Worm (Caenorhabditis elegans) whole organism, midembryonic: Measurements from ENCODE around the gene gnrr-2.

ENCODE experiments used
- T22C8.4 ChIP-seq: fragments of 200-800 bp; sonication (Bioruptor generic); IDR thresholded peaks from 2 replicates; pipeline ENCODE4 v1.3.6; 2022; ENCODE audit warnings: missing genetic modification characterization, missing compliant biosample characterization
- cog-1 ChIP-seq: sonication (generic microtip); optimal IDR thresholded peaks from 2 replicates; lab custom pipeline; 2016; ENCODE audit warnings: missing genetic modification characterization, missing compliant biosample characterization
- flt-1 ChIP-seq: fragments of 200-800 bp; sonication (Bioruptor generic); IDR thresholded peaks from 2 replicates; pipeline ENCODE4 v1.3.6; 2022; ENCODE audit warnings: missing genetic modification characterization, missing compliant biosample characterization
- klf-2 ChIP-seq: fragments of 200-800 bp; sonication (Bioruptor generic); conservative IDR thresholded peaks from 2 replicates; pipeline ENCODE4 v1.3.6; 2022; ENCODE audit warnings: missing genetic modification reagents, missing genetic modification characterization, missing compliant biosample characterization
- med-1 ChIP-seq: sonication (generic microtip); optimal IDR thresholded peaks from 2 replicates; lab custom pipeline; 2017; ENCODE audit warnings: missing genetic modification characterization, mild to moderate bottlenecking, missing compliant biosample characterization, antibody characterized with exemption, missing genetic modification reagents; ENCODE audit not compliant: insufficient read depth
- ref-1 ChIP-seq: fragments of 200-800 bp; sonication (Bioruptor generic); conservative IDR thresholded peaks from 2 replicates; pipeline ENCODE4 v1.3.6; 2022; ENCODE audit warnings: missing genetic modification reagents, missing genetic modification characterization, missing compliant biosample characterization
- tab-1 ChIP-seq: fragments of 200-800 bp; sonication (Bioruptor generic); IDR thresholded peaks from 2 replicates; pipeline ENCODE4 v1.3.6; 2022; ENCODE audit warnings: missing genetic modification characterization, missing compliant biosample characterization
- ztf-23 ChIP-seq: fragments of 200-800 bp; sonication (Bioruptor generic); IDR thresholded peaks from 2 replicates; pipeline ENCODE4 v1.3.6; 2022; ENCODE audit warnings: missing genetic modification reagents, missing genetic modification characterization, missing compliant biosample characterization
- ztf-29 ChIP-seq: fragments of 200-800 bp; sonication (Bioruptor generic); IDR thresholded peaks from 2 replicates; pipeline ENCODE4 v1.3.6; 2022; ENCODE audit warnings: missing genetic modification reagents, missing genetic modification characterization, missing compliant biosample characterization

gnrr-2 gene

ce11 chrV:14408774-14409173, at the start of gene gnrr-2:
TSS of gene gnrr-2 (plus strand) at chrV:14409074.
- TF ChIP-seq T22C8.4 (GFP tag; lab: Robert Waterston, UW) = no peak
- no peak for TF ChIP-seq klf-2 (GFP tag; lab: Robert Waterston, UW)
- TF ChIP-seq cog-1 (tag; lab: Kevin White, UChicago) = no peak
- TF ChIP-seq ref-1 (GFP tag; lab: Robert Waterston, UW) = no peak
- TF ChIP-seq ztf-29 = no peak
- no peak for TF ChIP-seq tab-1 (GFP tag; lab: Robert Waterston, UW)
- no peak for TF ChIP-seq flt-1 (GFP tag; lab: Robert Waterston, UW)
- no peak for TF ChIP-seq med-1 (GFP tag; lab: Kevin White, UChicago)
- TF ChIP-seq ztf-23 = no peak

DNA sequence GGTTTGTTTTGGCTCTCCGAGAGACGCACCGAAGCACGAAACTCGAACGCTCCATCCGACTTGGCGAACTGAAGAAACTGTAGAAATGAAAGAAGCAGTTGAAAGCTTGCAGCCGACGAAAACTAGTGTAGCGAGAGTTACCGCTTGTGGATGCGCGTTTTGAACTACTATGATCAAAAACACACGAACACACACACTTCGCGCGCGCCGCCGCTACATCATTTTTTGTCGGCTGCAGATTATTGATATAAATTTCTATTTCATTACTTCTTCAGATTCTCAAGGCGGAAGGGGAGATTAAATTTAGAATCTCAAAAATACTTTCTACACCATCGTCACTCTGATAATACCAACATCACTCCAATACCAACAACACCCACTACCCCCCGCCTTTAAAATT, 46.9 kb upstream of the gnrr-2 start:
- no peak for TF ChIP-seq med-1 (GFP tag; lab: Kevin White, UChicago)
- no peak for TF ChIP-seq ztf-29
- TF ChIP-seq T22C8.4 (GFP tag; lab: Robert Waterston, UW) = no peak
- no peak for TF ChIP-seq ztf-23
- TF ChIP-seq klf-2 (GFP tag; lab: Robert Waterston, UW) = no peak
- TF ChIP-seq flt-1 (GFP tag; lab: Robert Waterston, UW) = no peak
- TF ChIP-seq ref-1 (GFP tag; lab: Robert Waterston, UW) = no peak
- no peak for TF ChIP-seq cog-1 (tag; lab: Kevin White, UChicago)
- TF ChIP-seq tab-1 (GFP tag; lab: Robert Waterston, UW) = no peak

DNA sequence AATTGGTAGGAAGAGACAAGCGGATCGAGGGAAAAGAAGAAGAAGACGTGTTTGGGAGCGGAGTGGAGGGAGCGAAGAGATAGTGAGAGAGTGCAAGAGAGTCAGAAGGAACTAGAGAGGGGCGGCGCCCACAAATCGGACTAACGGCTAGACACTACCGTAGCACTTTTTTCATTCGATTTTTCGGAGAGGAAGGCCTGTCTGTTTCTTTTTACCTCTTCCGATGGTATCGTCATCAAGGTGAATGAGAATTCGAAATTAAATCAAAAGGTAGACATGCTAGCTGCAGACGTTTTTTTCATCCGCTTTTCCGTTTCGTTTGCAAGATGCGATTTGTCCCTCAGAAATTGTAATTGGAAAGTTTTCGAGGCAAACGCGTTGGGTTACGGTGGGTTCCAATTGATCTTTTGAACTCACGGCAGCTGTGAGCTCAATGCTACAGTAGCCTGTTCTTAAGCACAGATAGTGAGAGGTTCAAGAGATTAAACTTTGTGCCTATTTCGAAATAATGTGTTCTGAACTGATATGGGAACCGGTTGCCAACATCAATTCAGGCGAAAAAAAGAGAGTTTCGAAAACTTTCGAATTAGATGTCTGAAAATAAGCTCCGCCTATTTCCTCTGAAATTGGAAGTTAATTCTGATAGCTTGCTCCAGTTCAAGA, 44.2 kb upstream of the gnrr-2 start:
- TF ChIP-seq klf-2 (GFP tag; lab: Robert Waterston, UW) (no peak), ref-1 (GFP tag; lab: Robert Waterston, UW) (no peak), flt-1 (GFP tag; lab: Robert Waterston, UW) (no peak), T22C8.4 (GFP tag; lab: Robert Waterston, UW) (no peak), ztf-29 (no peak), cog-1 (tag; lab: Kevin White, UChicago) (no peak), ztf-23 (no peak)

DNA sequence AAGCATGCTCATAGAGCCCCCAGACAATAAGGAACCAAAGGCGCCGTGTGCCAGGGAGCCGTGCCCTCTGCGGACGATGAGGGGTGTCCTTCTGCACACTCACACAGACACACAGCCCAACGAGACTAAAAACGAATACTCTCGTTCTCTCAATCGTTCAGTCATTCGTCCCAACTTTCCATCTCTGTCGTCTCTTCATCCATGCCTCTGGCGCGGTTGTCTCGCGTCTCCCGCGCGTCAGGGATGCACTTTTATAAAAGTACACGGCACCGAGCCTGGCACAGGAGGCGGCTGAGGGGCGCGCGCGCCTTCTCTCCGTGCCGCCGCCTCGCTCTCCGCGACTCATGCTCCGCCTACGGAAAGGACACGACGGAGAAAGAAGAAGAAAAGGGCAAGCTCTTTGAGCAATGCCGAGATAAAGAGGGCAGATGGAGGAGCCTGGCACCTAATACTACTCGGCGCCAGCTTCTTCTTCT, 42.3 kb upstream of the gnrr-2 start:
- TF ChIP-seq ref-1 (GFP tag; lab: Robert Waterston, UW) (no peak), ztf-29 (no peak), ztf-23 (no peak), flt-1 (GFP tag; lab: Robert Waterston, UW) (no peak), tab-1 (GFP tag; lab: Robert Waterston, UW) (no peak), klf-2 (GFP tag; lab: Robert Waterston, UW) (no peak)

DNA sequence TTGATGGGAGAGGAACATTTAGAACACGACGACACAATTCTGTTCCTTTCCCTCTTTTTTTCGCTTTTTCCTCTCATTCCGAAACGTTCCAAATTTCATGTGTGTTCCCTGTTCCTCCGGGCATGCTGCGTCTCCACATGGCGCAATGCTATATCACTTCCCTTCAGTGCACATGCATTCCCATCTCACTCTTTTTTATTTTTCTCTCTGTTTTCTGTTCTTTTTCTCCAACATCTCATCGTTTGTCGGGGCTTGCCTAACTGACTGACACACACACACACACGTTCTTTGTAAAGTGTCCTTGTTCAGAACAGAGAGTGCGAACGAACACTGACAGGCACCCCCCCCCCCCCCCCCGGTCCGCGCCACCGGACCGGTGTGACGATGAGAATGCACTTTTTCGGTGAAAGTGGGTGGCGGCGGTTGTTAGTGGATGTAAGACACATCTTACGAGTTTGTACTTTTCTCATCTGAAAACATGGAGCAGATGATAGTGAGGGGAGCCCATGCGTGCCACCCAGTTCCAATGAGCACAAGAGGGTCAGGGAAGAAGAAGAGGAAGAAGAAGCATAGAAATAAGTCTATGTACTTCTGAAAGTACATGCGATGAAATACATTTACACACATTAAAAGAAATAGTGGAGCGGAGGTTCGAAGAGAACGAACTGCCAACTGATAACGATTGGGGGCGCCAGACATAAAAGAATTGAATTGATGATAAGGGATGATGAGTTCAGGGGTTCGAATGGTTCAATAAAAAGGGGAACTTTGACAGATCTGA, 40.4 kb upstream of the gnrr-2 start:
- TF ChIP-seq tab-1 (GFP tag; lab: Robert Waterston, UW) (no peak), cog-1 (tag; lab: Kevin White, UChicago) (no peak), ztf-29 (no peak), flt-1 (GFP tag; lab: Robert Waterston, UW) (no peak), ztf-23 (no peak), klf-2 (GFP tag; lab: Robert Waterston, UW) (no peak), T22C8.4 (GFP tag; lab: Robert Waterston, UW) (no peak), med-1 (GFP tag; lab: Kevin White, UChicago) (no peak), ref-1 (GFP tag; lab: Robert Waterston, UW) (no peak)

DNA sequence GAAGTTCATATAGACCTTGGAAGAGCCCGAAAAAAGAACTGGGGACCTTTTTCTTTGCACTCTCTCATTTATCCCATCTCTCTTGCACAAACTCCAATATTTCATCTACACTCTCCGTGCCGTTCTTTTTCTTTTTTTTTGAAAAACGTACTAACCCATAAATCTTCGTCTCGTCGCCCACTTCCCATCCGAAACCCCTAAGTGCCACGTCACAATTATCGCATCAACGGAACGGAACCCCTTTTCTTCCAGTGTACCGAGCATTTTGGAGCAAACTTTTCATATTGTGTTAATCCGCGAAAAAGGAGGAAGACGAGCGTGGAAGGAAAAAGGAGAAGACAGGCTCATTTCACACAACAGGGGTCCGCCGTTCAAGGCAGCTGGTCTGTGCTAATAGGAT, 39.5 kb upstream of the gnrr-2 start:
- no peak for TF ChIP-seq med-1 (GFP tag; lab: Kevin White, UChicago)
- TF ChIP-seq T22C8.4 (GFP tag; lab: Robert Waterston, UW) = no peak
- no peak for TF ChIP-seq tab-1 (GFP tag; lab: Robert Waterston, UW)
- no peak for TF ChIP-seq klf-2 (GFP tag; lab: Robert Waterston, UW)
- TF ChIP-seq cog-1 (tag; lab: Kevin White, UChicago) = no peak
- TF ChIP-seq ztf-23 = no peak
- TF ChIP-seq flt-1 (GFP tag; lab: Robert Waterston, UW) = no peak
- TF ChIP-seq ref-1 (GFP tag; lab: Robert Waterston, UW) = no peak
- TF ChIP-seq ztf-29 = no peak

DNA sequence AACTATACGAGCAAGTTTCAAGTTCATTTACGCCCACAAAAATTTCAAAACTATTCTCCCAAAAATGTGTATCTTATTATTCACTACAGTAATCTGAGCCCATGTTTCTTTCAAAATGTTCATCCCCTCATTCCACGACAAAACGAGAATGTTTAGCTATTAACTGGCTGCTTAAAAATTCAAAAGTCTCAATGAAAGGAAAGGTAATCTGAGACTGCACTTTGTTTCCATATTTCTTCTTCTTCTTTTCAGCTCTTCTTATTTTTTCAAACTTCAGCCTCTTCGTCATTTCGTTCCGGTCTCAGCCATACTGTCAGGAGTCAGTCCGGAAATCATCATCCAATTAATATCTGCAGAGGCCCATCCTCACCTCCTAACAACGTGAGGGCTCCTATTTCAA, 36.1 kb upstream of the gnrr-2 start, which contains the start of gene unc-39:
unc-39 (plus strand) TSS at position 301 of the 400 bp plus-strand sequence.
- TF ChIP-seq ztf-29 (no peak), flt-1 (GFP tag; lab: Robert Waterston, UW) (no peak), cog-1 (tag; lab: Kevin White, UChicago) (no peak), tab-1 (GFP tag; lab: Robert Waterston, UW) (no peak), klf-2 (GFP tag; lab: Robert Waterston, UW) (no peak), ztf-23 (no peak), ref-1 (GFP tag; lab: Robert Waterston, UW) (no peak), T22C8.4 (GFP tag; lab: Robert Waterston, UW) (no peak)

ce11 chrV:14378052-14378451, 30.8 kb upstream of the gnrr-2 start:
- TF ChIP-seq ztf-23 = no peak
- no peak for TF ChIP-seq flt-1 (GFP tag; lab: Robert Waterston, UW)
- TF ChIP-seq T22C8.4 (GFP tag; lab: Robert Waterston, UW) = no peak

- TF ChIP-seq T22C8.4 (GFP tag; lab: Robert Waterston, UW) = no peak
- no peak for TF ChIP-seq tab-1 (GFP tag; lab: Robert Waterston, UW)
- TF ChIP-seq flt-1 (GFP tag; lab: Robert Waterston, UW) = no peak
- no peak for TF ChIP-seq ztf-29
- TF ChIP-seq ref-1 (GFP tag; lab: Robert Waterston, UW) = no peak
- TF ChIP-seq ztf-23 = no peak
- TF ChIP-seq cog-1 (tag; lab: Kevin White, UChicago) = no peak
- no peak for TF ChIP-seq med-1 (GFP tag; lab: Kevin White, UChicago)
- TF ChIP-seq klf-2 (GFP tag; lab: Robert Waterston, UW) = no peak
Measured at ce11 chrV:14378986-14379385, 29.9 kb upstream of the gnrr-2 start, which contains the start of gene npr-43. TSS of gene npr-43 (minus strand) at chrV:14379086.
